Worm (Caenorhabditis elegans): ENCODE results near the gene ptrn-1.

ce11 chrX:16994417-16994816 is 35.6 kb downstream of the ptrn-1 start:
- no peak for TF ChIP-seq flt-1 (GFP tag; IDR thresholded peaks at IDR 0.05)
- TF ChIP-seq med-1 (GFP tag; optimal IDR thresholded peaks at IDR 0.05; ENCODE audit: insufficient read depth) = no peak
- TF ChIP-seq tab-1 (GFP tag; IDR thresholded peaks at IDR 0.05) = no peak
- no peak for TF ChIP-seq ref-1 (GFP tag; conservative IDR thresholded peaks at IDR 0.05)
- TF ChIP-seq cog-1 (tag; optimal IDR thresholded peaks at IDR 0.05) = no peak
- TF ChIP-seq ztf-23 (GFP tag; IDR thresholded peaks at IDR 0.05) = no peak

Measured in whole organism, midembryonic.